Fruit fly (Drosophila melanogaster) whole organism, pupa: Measurements from ENCODE around the gene Dnali1.

Experiments used
- CG10348 ChIP-seq: fragments of 200-800 bp; sonication (Bioruptor generic); IDR thresholded peaks from 2 replicates; pipeline ENCODE4 v1.3.6; 2022; ENCODE audit warnings: missing biosample characterization, missing genetic modification characterization
- CG34367 ChIP-seq: fragments of 200-800 bp; sonication (Bioruptor generic); optimal IDR thresholded peaks from 2 replicates; lab custom pipeline; 2018; ENCODE audit warnings: missing biosample characterization, mild to moderate bottlenecking, missing genetic modification characterization
- CG4496 ChIP-seq: fragments of 200-800 bp; sonication (Bioruptor generic); IDR thresholded peaks from 3 replicates; pipeline ENCODE4 v1.3.6; 2022; ENCODE audit warnings: missing biosample characterization, missing genetic modification characterization
- D1 ChIP-seq: fragments of 200-800 bp; sonication (Bioruptor generic); optimal IDR thresholded peaks from 2 replicates; lab custom pipeline; 2018; ENCODE audit warnings: missing biosample characterization, mild to moderate bottlenecking, missing genetic modification characterization, moderate library complexity
- EcR ChIP-seq: fragments of 200-800 bp; sonication (Bioruptor generic); optimal IDR thresholded peaks from 3 replicates; lab custom pipeline; 2019; ENCODE audit warnings: missing biosample characterization, missing genetic modification characterization, mild to moderate bottlenecking, moderate library complexity, missing genetic modification reagents
- Pif1B ChIP-seq: fragments of 200-800 bp; sonication (Bioruptor generic); optimal IDR thresholded peaks from 3 replicates; lab custom pipeline; 2016; ENCODE audit warnings: missing biosample characterization, missing genetic modification characterization
- Snoo ChIP-seq: fragments of 200-800 bp; sonication (Bioruptor generic); optimal IDR thresholded peaks from 3 replicates; lab custom pipeline; 2017; ENCODE audit warnings: missing biosample characterization, mild to moderate bottlenecking, missing genetic modification characterization, inconsistent platforms

- TF ChIP-seq Snoo (tag; lab: Kevin White, UChicago) (no peak), CG34367 (tag; lab: Kevin White, UChicago) (no peak), EcR (GFP tag; lab: Kevin White, UChicago) (no peak), CG10348 (GFP tag; lab: Robert Waterston, UW) (no peak), CG4496 (GFP tag; lab: Robert Waterston, UW) (no peak), Pif1B (GFP tag; lab: Kevin White, UChicago) (no peak), D1 (no peak)
These were observed 9.8 kb upstream of the Dnali1 start for dm6 chr3R:11902893-11903292.
